Fruit fly (Drosophila melanogaster) S2 (cell line): ENCODE results near the gene lbl.

ENCODE experiments used
- CG8478 ChIP-seq: fragments of >200 bp; optimal IDR thresholded peaks from 2 replicates; lab custom pipeline; 2018
- CTCF ChIP-seq, 2 experiments: fragments of >200 bp; optimal IDR thresholded peaks; 2 replicates each; lab custom pipeline; 2018

DNA sequence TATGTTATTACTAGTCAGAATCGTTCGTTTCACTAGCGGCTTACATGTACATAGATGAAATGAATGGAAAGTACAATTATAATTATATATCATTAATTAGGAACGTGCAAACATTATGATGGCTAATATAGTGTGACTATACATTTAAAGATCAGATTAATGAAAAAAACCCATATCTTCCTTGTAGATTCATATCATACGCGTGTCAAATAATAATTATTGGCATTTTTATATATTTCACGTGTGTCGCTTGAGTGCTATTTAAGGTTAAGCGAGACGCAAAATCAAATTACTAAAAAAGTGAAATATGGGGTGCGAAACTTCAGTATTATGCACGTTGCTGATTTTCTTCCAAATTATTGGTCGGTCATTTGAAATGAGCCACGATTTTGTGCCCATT, 26.8 kb downstream of the lbl start, which contains the start of gene CheB93a:
- no peak for TF ChIP-seq CTCF (optimal IDR thresholded peaks at IDR 0.05; lab: Kevin White, UChicago)
- TF ChIP-seq CG8478 (lab: Kevin White, UChicago): no peak
